Worm (Caenorhabditis elegans) whole organism, young adult: Measurements from ENCODE around the gene col-178.
A peak's percentile ranks its signal among the peaks of the same experiment; 100 is the strongest.

Experiments
- B0261.1 ChIP-seq: sonication (generic microtip); optimal IDR thresholded peaks from 2 replicates; lab custom pipeline; 2016; ENCODE audit warnings: mild to moderate bottlenecking, missing genetic modification characterization, moderate library complexity, missing compliant biosample characterization
- C17E4.6 ChIP-seq: fragments of 200-800 bp; sonication (Bioruptor generic); IDR thresholded peaks from 2 replicates; pipeline ENCODE4 v1.3.6; 2022; ENCODE audit warnings: missing genetic modification reagents, missing genetic modification characterization, missing compliant biosample characterization
- F37B4.10 ChIP-seq: fragments of 200-800 bp; sonication (Bioruptor generic); IDR thresholded peaks from 2 replicates; pipeline ENCODE4 v1.3.6; 2022; ENCODE audit warnings: missing genetic modification characterization, missing compliant biosample characterization
- F39B2.1 ChIP-seq: fragments of 200-800 bp; sonication (Bioruptor generic); IDR thresholded peaks from 2 replicates; pipeline ENCODE4 v1.3.6; 2022; ENCODE audit warnings: missing genetic modification reagents, missing genetic modification characterization, missing compliant biosample characterization
- F52B5.7 ChIP-seq: sonication (generic microtip); optimal IDR thresholded peaks from 2 replicates; lab custom pipeline; 2016; ENCODE audit warnings: mild to moderate bottlenecking, missing genetic modification characterization, missing compliant biosample characterization
- Y53G8AR.9 ChIP-seq: fragments of 200-800 bp; sonication (Bioruptor generic); conservative IDR thresholded peaks from 2 replicates; pipeline ENCODE4 v1.3.6; 2022; ENCODE audit warnings: missing genetic modification reagents, missing genetic modification characterization, missing compliant biosample characterization
- Y79H2A.3 ChIP-seq: fragments of 200-800 bp; sonication (Bioruptor generic); conservative IDR thresholded peaks from 2 replicates; pipeline ENCODE4 v1.3.6; 2022; ENCODE audit warnings: missing genetic modification reagents, missing genetic modification characterization, missing compliant biosample characterization
- Y95B8A.8 ChIP-seq: fragments of 200-800 bp; sonication (Bioruptor generic); IDR thresholded peaks from 2 replicates; pipeline ENCODE4 v1.3.6; 2022; ENCODE audit warnings: missing genetic modification reagents, missing genetic modification characterization, missing compliant biosample characterization
- ZK185.1 ChIP-seq: sonication (generic microtip); optimal IDR thresholded peaks from 2 replicates; lab custom pipeline; 2016; ENCODE audit warnings: mild to moderate bottlenecking, missing genetic modification characterization, missing compliant biosample characterization; ENCODE audit not compliant: poor library complexity, severe bottlenecking
- akir-1 ChIP-seq: fragments of 200-800 bp; sonication (Bioruptor generic); optimal IDR thresholded peaks from 2 replicates; lab custom pipeline; 2018; ENCODE audit warnings: mild to moderate bottlenecking, missing genetic modification characterization, moderate library complexity, missing compliant biosample characterization
- atf-7 ChIP-seq: sonication (generic microtip); optimal IDR thresholded peaks from 2 replicates; lab custom pipeline; 2017; ENCODE audit warnings: mild to moderate bottlenecking, missing genetic modification characterization, missing compliant biosample characterization
- cebp-1 ChIP-seq, 2 experiments: fragments of 200-800 bp in 1 of 2; sonication (Bioruptor generic) in 1 of 2; sonication (generic microtip) in 1 of 2; IDR thresholded peaks in 1 of 2; optimal IDR thresholded peaks in 1 of 2; 2 replicates each; pipeline versions ENCODE4 v1.3.6 to Lab custom; 2017 to 2022; ENCODE audit warnings: missing compliant biosample characterization in 2 of 2, missing genetic modification characterization in 2 of 2, mild to moderate bottlenecking in 1 of 2, missing genetic modification reagents in 1 of 2, moderate library complexity in 1 of 2
- ceh-91 ChIP-seq: fragments of 200-800 bp; sonication (Bioruptor generic); IDR thresholded peaks from 2 replicates; pipeline ENCODE4 v1.3.6; 2022; ENCODE audit warnings: missing genetic modification reagents, missing genetic modification characterization, missing compliant biosample characterization
- dox-1 ChIP-seq: fragments of 200-800 bp; sonication (Bioruptor generic); IDR thresholded peaks from 2 replicates; pipeline ENCODE4 v1.3.6; 2022; ENCODE audit warnings: missing genetic modification reagents, missing genetic modification characterization, missing compliant biosample characterization
- gei-17 ChIP-seq: fragments of 200-800 bp; sonication (Bioruptor generic); optimal IDR thresholded peaks from 2 replicates; lab custom pipeline; 2018; ENCODE audit warnings: mild to moderate bottlenecking, missing genetic modification characterization, missing compliant biosample characterization
- hmg-1.2 ChIP-seq: fragments of 200-800 bp; sonication (Bioruptor generic); IDR thresholded peaks from 2 replicates; pipeline ENCODE4 v1.3.6; 2022; ENCODE audit warnings: missing genetic modification reagents, missing genetic modification characterization, missing compliant biosample characterization
- let-607 ChIP-seq, 2 experiments: fragments of 200-800 bp in 1 of 2; sonication (Bioruptor generic) in 1 of 2; sonication (generic microtip) in 1 of 2; optimal IDR thresholded peaks; 2 replicates each; lab custom pipeline; 2016 to 2018; ENCODE audit warnings: mild to moderate bottlenecking in 2 of 2, missing compliant biosample characterization in 2 of 2, missing genetic modification characterization in 2 of 2, moderate library complexity in 2 of 2, missing genotype in 1 of 2
- lin-54 ChIP-seq: fragments of 200-800 bp; sonication (Bioruptor generic); optimal IDR thresholded peaks from 2 replicates; lab custom pipeline; 2018; ENCODE audit warnings: mild to moderate bottlenecking, missing genetic modification characterization, missing compliant biosample characterization
- madf-3 ChIP-seq: fragments of 200-800 bp; sonication (Bioruptor generic); IDR thresholded peaks from 2 replicates; pipeline ENCODE4 v1.3.6; 2022; ENCODE audit warnings: missing genetic modification reagents, missing genetic modification characterization, missing compliant biosample characterization
- rcor-1 ChIP-seq: fragments of 200-800 bp; sonication (Bioruptor generic); IDR thresholded peaks from 2 replicates; pipeline ENCODE4 v1.3.6; 2022; ENCODE audit warnings: missing genetic modification reagents, missing genetic modification characterization, missing compliant biosample characterization
- rec-8 ChIP-seq, 2 experiments: sonication (generic microtip); optimal IDR thresholded peaks; 2 replicates each; lab custom pipeline; 2016; ENCODE audit warnings: mild to moderate bottlenecking in 2 of 2, missing genetic modification characterization in 2 of 2, missing genetic modification reagents in 2 of 2, missing genotype in 2 of 2, missing biosample characterization in 1 of 2, missing compliant biosample characterization in 1 of 2, moderate library complexity in 1 of 2
- repo-1 ChIP-seq: sonication (generic microtip); optimal IDR thresholded peaks from 2 replicates; lab custom pipeline; 2017; ENCODE audit warnings: mild to moderate bottlenecking, missing genetic modification characterization, missing compliant biosample characterization
- sdz-38 ChIP-seq: sonication (generic microtip); optimal IDR thresholded peaks from 2 replicates; lab custom pipeline; 2016; ENCODE audit warnings: missing genotype, missing genetic modification characterization, missing compliant biosample characterization
- snpc-1.1 ChIP-seq: sonication (generic microtip); optimal IDR thresholded peaks from 2 replicates; lab custom pipeline; 2017; ENCODE audit warnings: missing genetic modification characterization, mild to moderate bottlenecking, missing compliant biosample characterization, antibody characterized with exemption, moderate library complexity, missing genotype, missing genetic modification reagents; ENCODE audit not compliant: insufficient read depth
- snpc-1.3 ChIP-seq: sonication (generic microtip); optimal IDR thresholded peaks from 2 replicates; lab custom pipeline; 2017; ENCODE audit warnings: missing genetic modification characterization, mild to moderate bottlenecking, missing compliant biosample characterization, antibody characterized with exemption, moderate library complexity, missing genotype, missing genetic modification reagents; ENCODE audit not compliant: insufficient read depth
- sptf-2 ChIP-seq: fragments of 200-800 bp; sonication (Bioruptor generic); optimal IDR thresholded peaks from 2 replicates; lab custom pipeline; 2018; ENCODE audit warnings: mild to moderate bottlenecking, missing genetic modification characterization, missing compliant biosample characterization
- zfh-2 ChIP-seq: fragments of 200-800 bp; sonication (Bioruptor generic); conservative IDR thresholded peaks from 2 replicates; pipeline ENCODE4 v1.3.6; 2022; ENCODE audit warnings: missing genetic modification reagents, missing genetic modification characterization, missing compliant biosample characterization
- ztf-28 ChIP-seq: fragments of 200-800 bp; sonication (Bioruptor generic); IDR thresholded peaks from 2 replicates; pipeline ENCODE4 v1.3.6; 2022; ENCODE audit warnings: missing genetic modification reagents, missing genetic modification characterization, missing compliant biosample characterization

The col-178 gene

DNA sequence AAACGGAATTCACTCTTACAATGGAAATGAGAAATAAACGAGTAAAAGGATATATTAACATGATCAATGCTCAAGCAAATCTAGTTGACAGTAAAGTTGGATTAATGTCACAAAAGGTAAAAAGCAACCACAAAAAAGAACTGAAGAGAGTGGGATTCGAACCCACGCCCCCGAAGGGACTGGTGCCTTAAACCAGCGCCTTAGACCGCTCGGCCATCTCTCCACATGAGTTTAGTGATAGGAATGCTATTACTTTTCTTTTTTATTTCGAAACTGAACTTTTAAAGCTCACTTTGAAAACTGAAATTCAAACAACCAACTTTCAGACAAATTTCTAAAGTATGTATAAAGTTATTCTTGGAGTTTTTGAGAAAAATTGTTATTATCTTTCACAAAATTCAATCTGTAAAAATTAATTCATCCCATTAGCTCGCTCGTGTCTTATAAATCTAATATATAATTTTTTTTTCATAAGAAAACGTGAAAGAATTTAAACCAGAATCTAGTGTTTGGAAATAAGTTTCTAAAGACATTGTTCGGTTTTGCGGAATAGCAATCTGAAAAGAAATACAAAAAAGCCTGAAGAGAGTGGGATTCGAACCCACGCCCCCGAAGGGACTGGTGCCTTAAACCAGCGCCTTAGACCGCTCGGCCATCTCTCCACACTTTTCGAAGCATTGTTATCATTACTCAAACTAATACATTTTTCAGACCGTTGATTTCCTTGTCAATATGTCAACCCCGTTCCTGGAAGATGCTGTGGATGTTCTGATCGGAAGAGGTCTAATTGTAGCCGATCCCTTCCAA is 36.3 kb upstream of the col-178 start (continued):
- peak; percentile 38; the same call in 1 of the 2 replicates for TF ChIP-seq hmg-1.2 (GFP tag; lab: Robert Waterston, UW)
- no peak for TF ChIP-seq Y53G8AR.9
- TF ChIP-seq rcor-1 (GFP tag; lab: Robert Waterston, UW), result peak; percentile 38; the same call in 1 of the 2 replicates
- peak; percentile 38 to 47 for TF ChIP-seq rec-8 (tag; optimal IDR thresholded peaks at IDR 0.05; lab: Kevin White, UChicago)
- TF ChIP-seq B0261.1 (tag; lab: Kevin White, UChicago), result peak; percentile 72

DNA sequence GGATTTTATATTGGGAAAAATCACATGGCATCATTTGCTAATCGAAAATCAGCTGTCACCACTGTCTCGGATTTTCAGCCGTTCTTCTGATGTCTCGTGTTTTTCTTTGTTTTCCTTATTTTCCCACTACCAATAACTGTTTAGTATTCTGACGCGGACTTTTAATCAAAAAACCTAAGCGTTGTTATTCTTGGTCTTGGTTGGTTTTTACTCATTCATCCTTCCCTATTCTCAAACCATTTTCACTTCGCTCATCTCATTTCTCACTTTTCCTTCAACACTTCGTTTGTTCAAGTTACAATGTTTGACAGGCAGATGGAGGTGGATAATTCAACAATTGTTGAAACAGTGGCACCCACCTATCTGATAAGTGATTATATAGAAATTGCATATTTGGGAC is 20.7 kb upstream of the col-178 start, which contains the start of gene gnrr-6:
TSS of gene gnrr-6 (plus strand) at position 301 of the 400 bp plus-strand sequence.
- no peak for TF ChIP-seq atf-7 (tag; lab: Kevin White, UChicago)
- TF ChIP-seq F39B2.1 (GFP tag; lab: Robert Waterston, UW), result no peak
- TF ChIP-seq, all 124 proteins: peak for 0

DNA sequence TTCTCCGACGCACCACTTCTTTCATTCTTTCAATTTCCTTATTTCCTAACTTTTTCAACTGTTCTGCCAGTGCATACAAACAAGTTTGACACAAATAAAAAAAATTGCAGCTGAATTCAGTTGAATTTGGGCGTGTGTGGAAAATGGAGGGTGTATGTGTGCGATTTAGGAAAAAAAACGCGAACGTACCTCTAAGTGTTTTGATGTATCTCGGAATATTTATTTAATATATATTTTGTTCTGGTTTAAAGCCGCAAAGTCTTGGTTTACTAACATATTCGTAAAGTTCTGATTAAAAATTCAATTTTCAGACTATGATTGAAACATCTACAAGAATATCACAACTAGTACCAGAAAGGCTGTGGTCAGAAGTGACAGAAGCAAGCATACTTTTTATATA is 13.8 kb upstream of the col-178 start, which contains the start of gene gnrr-7:
TSS of gene gnrr-7 (plus strand) at position 301 of the 400 bp plus-strand sequence.
- TF ChIP-seq F37B4.10 (GFP tag; lab: Robert Waterston, UW) (no peak), C17E4.6 (GFP tag; lab: Robert Waterston, UW) (no peak), atf-7 (tag; lab: Kevin White, UChicago) (no peak), repo-1 (tag; lab: Kevin White, UChicago) (no peak), B0261.1 (tag; lab: Kevin White, UChicago) (no peak), akir-1 (GFP tag; lab: Kevin White, UChicago) (no peak), Y95B8A.8 (no peak), let-607 (tag; optimal IDR thresholded peaks at IDR 0.05; lab: Kevin White, UChicago) (no peak), rcor-1 (GFP tag; lab: Robert Waterston, UW) (no peak), ZK185.1 (tag; lab: Kevin White, UChicago) (no peak), madf-3 (GFP tag; lab: Robert Waterston, UW) (no peak), zfh-2 (no peak), gei-17 (GFP tag; lab: Kevin White, UChicago) (no peak), Y79H2A.3 (GFP tag; lab: Robert Waterston, UW) (no peak), cebp-1 (GFP tag; IDR thresholded peaks at IDR 0.05; lab: Robert Waterston, UW) (no peak), cebp-1 (tag; optimal IDR thresholded peaks at IDR 0.05; lab: Kevin White, UChicago) (no peak), sdz-38 (no peak), F52B5.7 (tag; lab: Kevin White, UChicago) (no peak), lin-54 (no peak), ceh-91 (GFP tag; lab: Robert Waterston, UW) (no peak)

DNA sequence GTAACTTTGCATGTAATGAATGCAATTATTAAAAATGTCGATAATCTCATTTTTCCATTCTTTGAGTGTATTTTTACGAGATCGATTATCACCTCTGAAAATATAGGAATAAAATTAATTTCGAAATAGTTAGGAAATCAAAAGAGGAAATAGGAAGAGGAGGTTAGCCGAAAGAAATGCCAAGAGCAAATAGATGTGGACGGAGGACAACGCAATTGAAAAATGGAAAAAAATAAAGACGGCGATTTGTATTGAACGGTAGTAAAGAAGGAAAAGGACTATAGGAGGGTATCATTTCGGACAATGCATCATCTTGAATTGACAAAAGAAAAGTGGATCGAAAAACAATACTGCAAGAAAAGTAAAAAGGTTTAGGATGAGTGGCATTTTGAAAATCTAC is 9.7 kb upstream of the col-178 start, which contains the start of gene F13D2.1:
TSS of gene F13D2.1 (minus strand) at position 101 of the 400 bp plus-strand sequence.
- TF ChIP-seq snpc-1.1, result no peak
- no peak for TF ChIP-seq snpc-1.3 (tag; lab: Kevin White, UChicago)
- no peak for TF ChIP-seq let-607 (tag; optimal IDR thresholded peaks at IDR 0.05; lab: Kevin White, UChicago)
- TF ChIP-seq sptf-2 (GFP tag; lab: Kevin White, UChicago), result no peak
- no peak for TF ChIP-seq F52B5.7 (tag; lab: Kevin White, UChicago)
- TF ChIP-seq dox-1 (GFP tag; lab: Robert Waterston, UW), result no peak
- TF ChIP-seq ztf-28 (GFP tag; lab: Robert Waterston, UW), result no peak
- TF ChIP-seq, all 124 proteins: peak for 0
